Worm (Caenorhabditis elegans) whole organism, early embryonic: Measurements from ENCODE around the gene T16D1.1.

ENCODE experiments used
- ama-1 ChIP-seq: fragments of 150-350 bp; optimal IDR thresholded peaks from 2 replicates; lab custom pipeline; 2014
- flt-1 ChIP-seq: fragments of 200-800 bp; sonication (Bioruptor generic); IDR thresholded peaks from 2 replicates; pipeline ENCODE4 v1.3.6; 2022; ENCODE audit warnings: missing genetic modification characterization, missing compliant biosample characterization
- tra-4 ChIP-seq: sonication (generic microtip); optimal IDR thresholded peaks from 2 replicates; lab custom pipeline; 2017; ENCODE audit warnings: missing genetic modification characterization, missing compliant biosample characterization

ce11 chrII:5285029-5285428 lies 43.6 kb upstream of the T16D1.1 start, which contains the start of gene gur-5:
- TF ChIP-seq ama-1 (lab: Kevin White, UChicago) = no peak
- no peak for TF ChIP-seq tra-4 (tag; lab: Kevin White, UChicago)
- no peak for TF ChIP-seq flt-1
